Fruit fly (Drosophila melanogaster) whole organism, embryonic: ENCODE measurements around the gene nAChRalpha6.
A peak's percentile ranks its signal among the peaks of the same experiment; 100 is the strongest.

ENCODE experiments used
- Abd-B ChIP-seq: fragments of 200-800 bp; sonication (Bioruptor generic); optimal IDR thresholded peaks from 2 replicates; lab custom pipeline; 2018; ENCODE audit warnings: missing biosample characterization, mild to moderate bottlenecking, missing genetic modification characterization, moderate library complexity
- Asciz ChIP-seq: fragments of 200-800 bp; sonication (Bioruptor generic); optimal IDR thresholded peaks from 2 replicates; lab custom pipeline; 2017; ENCODE audit warnings: missing biosample characterization, mild to moderate bottlenecking, missing genetic modification characterization, missing genetic modification reagents
- Atf3 ChIP-seq: fragments of 200-800 bp; sonication (Bioruptor generic); optimal IDR thresholded peaks from 3 replicates; lab custom pipeline; 2016; ENCODE audit warnings: missing biosample characterization, missing genetic modification characterization
- Atf6 ChIP-seq: fragments of 200-800 bp; sonication (Bioruptor generic); IDR thresholded peaks from 2 replicates; pipeline ENCODE4 v1.3.6; 2022; ENCODE audit warnings: missing biosample characterization, missing genetic modification characterization
- Blimp-1 ChIP-seq: fragments of 200-800 bp; sonication (Bioruptor generic); optimal IDR thresholded peaks from 3 replicates; lab custom pipeline; 2018; ENCODE audit warnings: missing biosample characterization, missing genetic modification characterization, mild to moderate bottlenecking, moderate library complexity, missing genetic modification reagents
- C15 ChIP-seq: fragments of 200-800 bp; sonication (Bioruptor generic); IDR thresholded peaks from 3 replicates; pipeline ENCODE4 v1.3.6; 2022; ENCODE audit warnings: missing biosample characterization, missing genetic modification characterization
- CG1024 ChIP-seq: fragments of 200-800 bp; sonication (Bioruptor generic); IDR thresholded peaks from 2 replicates; pipeline ENCODE4 v1.3.6; 2022; ENCODE audit warnings: missing biosample characterization, missing genetic modification characterization
- CG10979 ChIP-seq: fragments of 200-800 bp; sonication (Bioruptor generic); optimal IDR thresholded peaks from 2 replicates; lab custom pipeline; 2018; ENCODE audit warnings: missing biosample characterization, mild to moderate bottlenecking, missing genetic modification characterization, moderate library complexity
- CG11247 ChIP-seq: fragments of 200-800 bp; sonication (Bioruptor generic); IDR thresholded peaks from 2 replicates; pipeline ENCODE4 v1.3.6; 2022; ENCODE audit warnings: missing biosample characterization, missing genetic modification characterization
- CG12299 ChIP-seq: fragments of 200-800 bp; sonication (Bioruptor generic); optimal IDR thresholded peaks from 2 replicates; lab custom pipeline; 2018; ENCODE audit warnings: missing biosample characterization, mild to moderate bottlenecking, missing genetic modification characterization
- CG12942 ChIP-seq: fragments of 200-800 bp; sonication (Bioruptor generic); optimal IDR thresholded peaks from 3 replicates; lab custom pipeline; 2016; ENCODE audit warnings: missing biosample characterization, missing genetic modification characterization
- CG15269 ChIP-seq: fragments of 200-800 bp; sonication (Bioruptor generic); optimal IDR thresholded peaks from 2 replicates; lab custom pipeline; 2018; ENCODE audit warnings: missing biosample characterization, mild to moderate bottlenecking, missing genetic modification characterization, moderate library complexity
- CG18476 ChIP-seq: fragments of 200-800 bp; sonication (Bioruptor generic); optimal IDR thresholded peaks from 2 replicates; lab custom pipeline; 2016; ENCODE audit warnings: missing biosample characterization, mild to moderate bottlenecking, missing genetic modification characterization
- CG2678 ChIP-seq: fragments of 200-800 bp; sonication (Bioruptor generic); optimal IDR thresholded peaks from 3 replicates; lab custom pipeline; 2019; ENCODE audit warnings: missing biosample characterization, mild to moderate bottlenecking, missing genetic modification characterization, moderate library complexity
- CG31388 ChIP-seq: fragments of 200-800 bp; sonication (Bioruptor generic); optimal IDR thresholded peaks from 2 replicates; lab custom pipeline; 2016; ENCODE audit warnings: missing biosample characterization, missing genetic modification characterization
- CG31441 ChIP-seq: fragments of 200-800 bp; sonication (Bioruptor generic); IDR thresholded peaks from 2 replicates; pipeline ENCODE4 v1.3.6; 2022; ENCODE audit warnings: missing biosample characterization, missing genetic modification characterization
- CG32767 ChIP-seq: fragments of 200-800 bp; sonication (Bioruptor generic); IDR thresholded peaks from 2 replicates; pipeline ENCODE4 v1.3.6; 2022; ENCODE audit warnings: missing biosample characterization, missing genetic modification characterization
- CG34376 ChIP-seq: fragments of 200-800 bp; sonication (Bioruptor generic); optimal IDR thresholded peaks from 2 replicates; lab custom pipeline; 2018; ENCODE audit warnings: missing biosample characterization, mild to moderate bottlenecking, missing genetic modification characterization
- CG34422 ChIP-seq: fragments of 200-800 bp; sonication (Bioruptor generic); IDR thresholded peaks from 3 replicates; pipeline ENCODE4 v1.3.6; 2022; ENCODE audit warnings: missing biosample characterization, missing genetic modification characterization
- CG4820 ChIP-seq: fragments of 200-800 bp; sonication (Bioruptor generic); optimal IDR thresholded peaks from 3 replicates; lab custom pipeline; 2016; ENCODE audit warnings: missing biosample characterization, missing genetic modification characterization
- CG6654 ChIP-seq: fragments of 200-800 bp; sonication (Bioruptor generic); optimal IDR thresholded peaks from 2 replicates; lab custom pipeline; 2017; ENCODE audit warnings: missing biosample characterization, mild to moderate bottlenecking, missing genetic modification characterization
- CG6689 ChIP-seq: fragments of 200-800 bp; sonication (Bioruptor generic); IDR thresholded peaks from 2 replicates; pipeline ENCODE4 v1.3.6; 2022; ENCODE audit warnings: missing biosample characterization, missing genetic modification characterization
- CG7372 ChIP-seq: fragments of 200-800 bp; sonication (Bioruptor generic); IDR thresholded peaks from 2 replicates; pipeline ENCODE4 v1.3.6; 2022; ENCODE audit warnings: missing biosample characterization, missing genetic modification characterization
- CG7839 ChIP-seq: fragments of 200-800 bp; sonication (Bioruptor generic); optimal IDR thresholded peaks from 3 replicates; lab custom pipeline; 2018; ENCODE audit warnings: missing biosample characterization, mild to moderate bottlenecking, missing genetic modification characterization, moderate library complexity
- CG7963 ChIP-seq: fragments of 200-800 bp; sonication (Bioruptor generic); IDR thresholded peaks from 3 replicates; pipeline ENCODE4 v1.3.6; 2022; ENCODE audit warnings: missing biosample characterization, missing genetic modification characterization; ENCODE audit not compliant: partially characterized antibody
- CG8281 ChIP-seq: fragments of 200-800 bp; sonication (Bioruptor generic); optimal IDR thresholded peaks from 2 replicates; lab custom pipeline; 2018; ENCODE audit warnings: missing biosample characterization, mild to moderate bottlenecking, missing genetic modification characterization, moderate library complexity
- CG8388 ChIP-seq: fragments of 200-800 bp; sonication (Bioruptor generic); optimal IDR thresholded peaks from 2 replicates; lab custom pipeline; 2019; ENCODE audit warnings: missing biosample characterization, mild to moderate bottlenecking, missing genetic modification characterization, moderate library complexity
- Eip74EF ChIP-seq, 2 experiments: fragments of 200-800 bp in 1 of 2; fragments of >200 bp in 1 of 2; sonication (Bioruptor generic) in 1 of 2; optimal IDR thresholded peaks; 2 replicates each; lab custom pipeline; 2017 to 2019; ENCODE audit warnings: missing biosample characterization in 2 of 2, missing genetic modification characterization in 2 of 2, mild to moderate bottlenecking in 1 of 2, moderate library complexity in 1 of 2
- GATAe ChIP-seq: fragments of 200-800 bp; sonication (Bioruptor generic); conservative IDR thresholded peaks from 2 replicates; pipeline ENCODE4 v1.3.6; 2022; ENCODE audit warnings: missing biosample characterization, missing genetic modification characterization
- Gsc ChIP-seq: fragments of 200-800 bp; sonication (Bioruptor generic); IDR thresholded peaks from 2 replicates; pipeline ENCODE4 v1.3.6; 2022; ENCODE audit warnings: missing biosample characterization, missing genetic modification characterization
- Hr51 ChIP-seq, 2 experiments: fragments of 200-800 bp; sonication (Bioruptor generic); optimal IDR thresholded peaks; 2 replicates in 1 of 2; 3 replicates in 1 of 2; lab custom pipeline; 2016 to 2018; ENCODE audit warnings: missing biosample characterization in 2 of 2, missing genetic modification characterization in 2 of 2, mild to moderate bottlenecking in 1 of 2, moderate library complexity in 1 of 2
- Opbp ChIP-seq: fragments of 200-800 bp; sonication (Bioruptor generic); IDR thresholded peaks from 3 replicates; pipeline ENCODE4 v1.3.6; 2022; ENCODE audit warnings: missing biosample characterization, missing genetic modification characterization; ENCODE audit not compliant: partially characterized antibody
- Tbp ChIP-seq: fragments of >200 bp; optimal IDR thresholded peaks from 2 replicates; lab custom pipeline; 2018; ENCODE audit warnings: missing biosample characterization, missing genetic modification characterization
- dan ChIP-seq: fragments of 200-800 bp; sonication (Bioruptor generic); IDR thresholded peaks from 2 replicates; pipeline ENCODE4 v1.3.6; 2022; ENCODE audit warnings: missing biosample characterization, missing genetic modification characterization
- danr ChIP-seq: fragments of 200-800 bp; sonication (Bioruptor generic); IDR thresholded peaks from 2 replicates; pipeline ENCODE4 v1.3.6; 2022; ENCODE audit warnings: missing biosample characterization, missing genetic modification characterization
- dm ChIP-seq: fragments of 200-800 bp; sonication (Bioruptor generic); optimal IDR thresholded peaks from 3 replicates; lab custom pipeline; 2016; ENCODE audit warnings: missing biosample characterization, missing genetic modification characterization
- kni ChIP-seq: fragments of 200-800 bp; sonication (Bioruptor generic); optimal IDR thresholded peaks from 3 replicates; lab custom pipeline; 2017; ENCODE audit warnings: mild to moderate bottlenecking, missing biosample characterization, missing genetic modification reagents, missing genetic modification characterization
- lbe ChIP-seq: fragments of 200-800 bp; sonication (Bioruptor generic); optimal IDR thresholded peaks from 2 replicates; lab custom pipeline; 2016; ENCODE audit warnings: missing biosample characterization, mild to moderate bottlenecking, missing genetic modification characterization
- nmo ChIP-seq: fragments of 200-800 bp; sonication (Bioruptor generic); optimal IDR thresholded peaks from 2 replicates; lab custom pipeline; 2018; ENCODE audit warnings: missing biosample characterization, mild to moderate bottlenecking, missing genetic modification characterization, moderate library complexity
- onecut ChIP-seq: fragments of 200-800 bp; sonication (Bioruptor generic); IDR thresholded peaks from 2 replicates; pipeline ENCODE4 v1.3.6; 2022; ENCODE audit warnings: missing biosample characterization, missing genetic modification characterization
- peb ChIP-seq: fragments of 200-800 bp; sonication (Bioruptor generic); IDR thresholded peaks from 2 replicates; pipeline ENCODE4 v1.3.6; 2022; ENCODE audit warnings: missing biosample characterization, missing genetic modification characterization
- phol ChIP-seq: fragments of 200-800 bp; sonication (Bioruptor generic); optimal IDR thresholded peaks from 3 replicates; lab custom pipeline; 2018; ENCODE audit warnings: missing biosample characterization, mild to moderate bottlenecking, missing genetic modification characterization, moderate library complexity
- psq ChIP-seq: fragments of 200-800 bp; sonication (Bioruptor generic); optimal IDR thresholded peaks from 2 replicates; lab custom pipeline; 2017; ENCODE audit warnings: missing biosample characterization, missing genetic modification characterization
- schlank ChIP-seq: fragments of 200-800 bp; sonication (Bioruptor generic); optimal IDR thresholded peaks from 2 replicates; lab custom pipeline; 2018; ENCODE audit warnings: missing biosample characterization, mild to moderate bottlenecking, missing genetic modification characterization
- shn ChIP-seq: fragments of 200-800 bp; sonication (Bioruptor generic); optimal IDR thresholded peaks from 3 replicates; lab custom pipeline; 2016; ENCODE audit warnings: missing biosample characterization, missing genetic modification characterization
- sob ChIP-seq: fragments of 200-800 bp; sonication (Bioruptor generic); IDR thresholded peaks from 2 replicates; pipeline ENCODE4 v1.3.6; 2022; ENCODE audit warnings: missing biosample characterization, missing genetic modification characterization
- sug ChIP-seq: fragments of 200-800 bp; optimal IDR thresholded peaks from 2 replicates; lab custom pipeline; 2019; ENCODE audit warnings: missing biosample characterization, mild to moderate bottlenecking, missing genetic modification characterization, moderate library complexity
- tio ChIP-seq: fragments of 200-800 bp; sonication (Bioruptor generic); optimal IDR thresholded peaks from 2 replicates; lab custom pipeline; 2017; ENCODE audit warnings: missing biosample characterization, missing genetic modification characterization, inconsistent platforms
- trh ChIP-seq: fragments of 200-800 bp; sonication (Bioruptor generic); optimal IDR thresholded peaks from 2 replicates; lab custom pipeline; 2016; ENCODE audit warnings: missing biosample characterization, missing genetic modification characterization
- vfl ChIP-seq: fragments of 200-800 bp; sonication (Bioruptor generic); optimal IDR thresholded peaks from 2 replicates; lab custom pipeline; 2016; ENCODE audit warnings: missing biosample characterization, missing genetic modification characterization
- wek ChIP-seq: fragments of 200-800 bp; sonication (Bioruptor generic); optimal IDR thresholded peaks from 3 replicates; lab custom pipeline; 2018; ENCODE audit warnings: missing biosample characterization, mild to moderate bottlenecking, missing genetic modification characterization, moderate library complexity

Gene nAChRalpha6

dm6 chr2L:9897296-9897695, 11.2 kb upstream of the nAChRalpha6 start, which contains the start of gene RpS2 (continued):
- TF ChIP-seq trh (GFP tag; lab: Kevin White, UChicago), result no peak
- peak; percentile 47; the same call in 1 of the 2 replicates for TF ChIP-seq onecut (GFP tag; lab: Robert Waterston, UW)
- TF ChIP-seq Eip74EF (GFP tag; optimal IDR thresholded peaks at IDR 0.05; lab: Kevin White, UChicago), result peak in 1 of 2 experiments; percentile 11
- TF ChIP-seq psq (GFP tag; lab: Kevin White, UChicago), result no peak
- TF ChIP-seq Tbp (GFP tag; lab: Kevin White, UChicago), result no peak
- TF ChIP-seq dm (GFP tag; lab: Kevin White, UChicago), result peak; percentile 92
- peak; percentile 42 for TF ChIP-seq CG2678
- no peak for TF ChIP-seq CG31388 (GFP tag; lab: Kevin White, UChicago)
- TF ChIP-seq Blimp-1 (GFP tag; lab: Kevin White, UChicago), result no peak
- TF ChIP-seq Asciz (GFP tag; lab: Kevin White, UChicago), result peak; percentile 11
- TF ChIP-seq CG6654 (GFP tag; lab: Kevin White, UChicago), result no peak
- no peak for TF ChIP-seq danr
- no peak for TF ChIP-seq peb
- TF ChIP-seq CG34376, result peak; percentile 50
- TF ChIP-seq GATAe, result no peak
- no peak for TF ChIP-seq Abd-B
- peak; percentile 100 for TF ChIP-seq Opbp (GFP tag; lab: Robert Waterston, UW)
- TF ChIP-seq CG7963 (GFP tag; lab: Robert Waterston, UW), result peak; percentile 99
- no peak for TF ChIP-seq CG32767
- peak; percentile 26 for TF ChIP-seq sug (tag; lab: Kevin White, UChicago)
- TF ChIP-seq Hr51 (GFP tag; optimal IDR thresholded peaks at IDR 0.05; lab: Kevin White, UChicago), result peak in 1 of 2 experiments; percentile 5
- no peak for TF ChIP-seq CG4820 (GFP tag; lab: Kevin White, UChicago)
- peak; percentile 59 for TF ChIP-seq wek (GFP tag; lab: Kevin White, UChicago)
- peak; percentile 38 for TF ChIP-seq kni (GFP tag; lab: Kevin White, UChicago)
- TF ChIP-seq dan (GFP tag; lab: Robert Waterston, UW), result no peak
- TF ChIP-seq phol (tag; lab: Kevin White, UChicago), result peak; percentile 96
- TF ChIP-seq CG12299, result no peak
- no peak for TF ChIP-seq C15 (GFP tag; lab: Robert Waterston, UW)
- TF ChIP-seq CG7839, result peak; percentile 38
- TF ChIP-seq CG18476 (GFP tag; lab: Kevin White, UChicago), result no peak
- peak; percentile 69 for TF ChIP-seq lbe (GFP tag; lab: Kevin White, UChicago)
- peak; percentile 46; the same call in 1 of the 2 replicates for TF ChIP-seq Atf6 (GFP tag; lab: Robert Waterston, UW)
- no peak for TF ChIP-seq CG8281 (tag; lab: Kevin White, UChicago)
- TF ChIP-seq CG6689 (GFP tag; lab: Robert Waterston, UW), result 0 out of 2 replicates have a peak, but pooled peaks have one; percentile 15
- TF ChIP-seq CG10979 (tag; lab: Kevin White, UChicago), result peak; percentile 38
- no peak for TF ChIP-seq CG1024
- peak; percentile 65 for TF ChIP-seq sob (GFP tag; lab: Robert Waterston, UW)
- TF ChIP-seq schlank (tag; lab: Kevin White, UChicago), result no peak
- TF ChIP-seq CG7372 (GFP tag; lab: Robert Waterston, UW), result no peak
- no peak; the same call in 2 of the 3 replicates for TF ChIP-seq CG34422 (GFP tag; lab: Robert Waterston, UW)
- TF ChIP-seq shn (GFP tag; lab: Kevin White, UChicago), result no peak
- TF ChIP-seq Gsc (GFP tag; lab: Robert Waterston, UW), result no peak
- TF ChIP-seq CG8388, result peak; percentile 5
- peak; percentile 43; the same call in 1 of the 2 replicates for TF ChIP-seq CG31441 (GFP tag; lab: Robert Waterston, UW)
- TF ChIP-seq CG11247, result no peak
- no peak for TF ChIP-seq tio (GFP tag; lab: Kevin White, UChicago)
- peak; percentile 33 for TF ChIP-seq vfl (GFP tag; lab: Kevin White, UChicago)
- no peak for TF ChIP-seq CG12942 (GFP tag; lab: Kevin White, UChicago)
- TF ChIP-seq Atf3 (GFP tag; lab: Kevin White, UChicago), result no peak
- peak; percentile 55 for TF ChIP-seq nmo (GFP tag; lab: Kevin White, UChicago)
- TF ChIP-seq CG15269 (tag; lab: Kevin White, UChicago), result peak; percentile 60
